Fruit fly (Drosophila melanogaster) whole organism, embryonic: ENCODE results near the gene CG5973.
A peak's percentile ranks its signal among the peaks of the same experiment; 100 is the strongest.

Source experiments
- Asciz ChIP-seq: fragments of 200-800 bp; sonication (Bioruptor generic); optimal IDR thresholded peaks from 2 replicates; lab custom pipeline; 2017; ENCODE audit warnings: missing biosample characterization, mild to moderate bottlenecking, missing genetic modification characterization, missing genetic modification reagents
- CG10654 ChIP-seq: fragments of 200-800 bp; sonication (Bioruptor generic); optimal IDR thresholded peaks from 2 replicates; lab custom pipeline; 2016; ENCODE audit warnings: missing biosample characterization, missing genetic modification characterization
- CG11093 ChIP-seq: fragments of 200-800 bp; sonication (Bioruptor generic); IDR thresholded peaks from 3 replicates; pipeline ENCODE4 v1.3.6; 2022; ENCODE audit warnings: missing biosample characterization, missing genetic modification characterization
- CG11504 ChIP-seq: fragments of 200-800 bp; sonication (Bioruptor generic); optimal IDR thresholded peaks from 3 replicates; lab custom pipeline; 2019; ENCODE audit warnings: missing biosample characterization, mild to moderate bottlenecking, missing genetic modification characterization, moderate library complexity
- CG12769 ChIP-seq: fragments of 200-800 bp; sonication (Bioruptor generic); optimal IDR thresholded peaks from 2 replicates; lab custom pipeline; 2019; ENCODE audit warnings: missing biosample characterization, mild to moderate bottlenecking, missing genetic modification characterization, moderate library complexity
- CG13296 ChIP-seq: fragments of 200-800 bp; sonication (Bioruptor generic); optimal IDR thresholded peaks from 3 replicates; lab custom pipeline; 2018; ENCODE audit warnings: missing biosample characterization, mild to moderate bottlenecking, missing genetic modification characterization
- CG14710 ChIP-seq: fragments of 200-800 bp; sonication (Bioruptor generic); optimal IDR thresholded peaks from 3 replicates; lab custom pipeline; 2019; ENCODE audit warnings: missing biosample characterization, mild to moderate bottlenecking, missing genetic modification characterization, moderate library complexity
- CG14965 ChIP-seq: fragments of 200-800 bp; sonication (Bioruptor generic); optimal IDR thresholded peaks from 2 replicates; lab custom pipeline; 2016; ENCODE audit warnings: missing biosample characterization, missing genetic modification characterization, borderline replicate concordance
- CG15269 ChIP-seq: fragments of 200-800 bp; sonication (Bioruptor generic); optimal IDR thresholded peaks from 2 replicates; lab custom pipeline; 2018; ENCODE audit warnings: missing biosample characterization, mild to moderate bottlenecking, missing genetic modification characterization, moderate library complexity
- CG16815 ChIP-seq: fragments of 200-800 bp; sonication (Bioruptor generic); optimal IDR thresholded peaks from 3 replicates; lab custom pipeline; 2017; ENCODE audit warnings: missing biosample characterization, mild to moderate bottlenecking, missing genetic modification characterization
- CG17328 ChIP-seq: fragments of 200-800 bp; sonication (Bioruptor generic); IDR thresholded peaks from 2 replicates; pipeline ENCODE4 v1.3.6; 2022; ENCODE audit warnings: missing biosample characterization, missing genetic modification characterization
- CG17361 ChIP-seq: fragments of 200-800 bp; sonication (Bioruptor generic); IDR thresholded peaks from 3 replicates; pipeline ENCODE4 v1.3.6; 2022; ENCODE audit warnings: missing biosample characterization, missing genetic modification characterization
- CG17829 ChIP-seq: fragments of 200-800 bp; optimal IDR thresholded peaks from 2 replicates; lab custom pipeline; 2019; ENCODE audit warnings: missing biosample characterization, mild to moderate bottlenecking, missing genetic modification characterization, moderate library complexity
- CG2678 ChIP-seq: fragments of 200-800 bp; sonication (Bioruptor generic); optimal IDR thresholded peaks from 3 replicates; lab custom pipeline; 2019; ENCODE audit warnings: missing biosample characterization, mild to moderate bottlenecking, missing genetic modification characterization, moderate library complexity
- CG30020 ChIP-seq: fragments of 200-800 bp; optimal IDR thresholded peaks from 2 replicates; lab custom pipeline; 2019; ENCODE audit warnings: missing biosample characterization, mild to moderate bottlenecking, missing genetic modification characterization, moderate library complexity
- CG32772 ChIP-seq: fragments of 200-800 bp; sonication (Bioruptor generic); IDR thresholded peaks from 2 replicates; pipeline ENCODE4 v1.3.6; 2022; ENCODE audit warnings: missing biosample characterization, missing genetic modification characterization
- CG3407 ChIP-seq: fragments of 200-800 bp; sonication (Bioruptor generic); optimal IDR thresholded peaks from 2 replicates; lab custom pipeline; 2018; ENCODE audit warnings: missing biosample characterization, mild to moderate bottlenecking, missing genetic modification characterization
- CG42726 ChIP-seq: fragments of 200-800 bp; sonication (Bioruptor generic); IDR thresholded peaks from 2 replicates; pipeline ENCODE4 v1.3.6; 2022; ENCODE audit warnings: missing biosample characterization, missing genetic modification characterization; ENCODE audit not compliant: partially characterized antibody
- CG7745 ChIP-seq: fragments of 200-800 bp; sonication (Bioruptor generic); optimal IDR thresholded peaks from 2 replicates; lab custom pipeline; 2018; ENCODE audit warnings: missing biosample characterization, mild to moderate bottlenecking, missing genetic modification characterization, moderate library complexity
- CG8478 ChIP-seq: fragments of >200 bp; optimal IDR thresholded peaks from 2 replicates; lab custom pipeline; 2018
- CG8765 ChIP-seq: fragments of 200-800 bp; sonication (Bioruptor generic); IDR thresholded peaks from 2 replicates; pipeline ENCODE4 v1.3.6; 2022; ENCODE audit warnings: missing biosample characterization, missing genetic modification characterization
- CG8944 ChIP-seq: fragments of 200-800 bp; sonication (Bioruptor generic); optimal IDR thresholded peaks from 3 replicates; lab custom pipeline; 2016; ENCODE audit warnings: missing biosample characterization, missing genetic modification characterization
- CTCF ChIP-seq: fragments of 200-800 bp; sonication (Bioruptor generic); optimal IDR thresholded peaks from 2 replicates; lab custom pipeline; 2017; ENCODE audit warnings: missing biosample characterization, mild to moderate bottlenecking, missing genetic modification characterization, moderate library complexity
- Dfd ChIP-seq, 2 experiments: fragments of >200 bp; optimal IDR thresholded peaks; 2 replicates each; lab custom pipeline; 2017; ENCODE audit warnings: missing biosample characterization in 2 of 2, missing genetic modification characterization in 2 of 2
- Dp ChIP-seq: fragments of 200-800 bp; sonication (Bioruptor generic); optimal IDR thresholded peaks from 2 replicates; lab custom pipeline; 2018; ENCODE audit warnings: missing biosample characterization, mild to moderate bottlenecking, missing genetic modification characterization, moderate library complexity
- Dref ChIP-seq: fragments of 200-800 bp; sonication (Bioruptor generic); IDR thresholded peaks from 2 replicates; pipeline ENCODE4 v1.3.6; 2022; ENCODE audit warnings: missing biosample characterization, missing genetic modification characterization
- NC2β ChIP-seq: fragments of 200-800 bp; sonication (Bioruptor generic); optimal IDR thresholded peaks from 2 replicates; lab custom pipeline; 2016; ENCODE audit warnings: missing biosample characterization, missing genetic modification characterization
- NK7.1 ChIP-seq: fragments of 200-800 bp; sonication (Bioruptor generic); optimal IDR thresholded peaks from 3 replicates; lab custom pipeline; 2016; ENCODE audit warnings: missing biosample characterization, missing genetic modification characterization
- Opbp ChIP-seq: fragments of 200-800 bp; sonication (Bioruptor generic); IDR thresholded peaks from 3 replicates; pipeline ENCODE4 v1.3.6; 2022; ENCODE audit warnings: missing biosample characterization, missing genetic modification characterization; ENCODE audit not compliant: partially characterized antibody
- Optix ChIP-seq: fragments of 200-800 bp; sonication (Bioruptor generic); IDR thresholded peaks from 3 replicates; pipeline ENCODE4 v1.3.6; 2022; ENCODE audit warnings: missing biosample characterization, missing genetic modification characterization
- abd-A ChIP-seq: fragments of 200-800 bp; sonication (Bioruptor generic); optimal IDR thresholded peaks from 3 replicates; lab custom pipeline; 2019; ENCODE audit warnings: missing biosample characterization, mild to moderate bottlenecking, missing genetic modification characterization, moderate library complexity
- chm ChIP-seq: fragments of 200-800 bp; sonication (Bioruptor generic); IDR thresholded peaks from 2 replicates; pipeline ENCODE4 v1.3.6; 2022; ENCODE audit warnings: missing biosample characterization, missing genetic modification characterization
- crc ChIP-seq: fragments of 200-800 bp; sonication (Bioruptor generic); optimal IDR thresholded peaks from 2 replicates; lab custom pipeline; 2016; ENCODE audit warnings: missing biosample characterization, missing genetic modification characterization
- crp ChIP-seq, 2 experiments: fragments of 200-800 bp; sonication (Bioruptor generic); optimal IDR thresholded peaks; 2 replicates in 1 of 2; 3 replicates in 1 of 2; lab custom pipeline; 2017; ENCODE audit warnings: missing biosample characterization in 2 of 2, missing genetic modification characterization in 2 of 2, mild to moderate bottlenecking in 1 of 2, moderate library complexity in 1 of 2
- dan ChIP-seq: fragments of 200-800 bp; sonication (Bioruptor generic); IDR thresholded peaks from 2 replicates; pipeline ENCODE4 v1.3.6; 2022; ENCODE audit warnings: missing biosample characterization, missing genetic modification characterization
- disco-r ChIP-seq: fragments of 200-800 bp; sonication (Bioruptor generic); optimal IDR thresholded peaks from 2 replicates; lab custom pipeline; 2016; ENCODE audit warnings: missing biosample characterization, missing genetic modification characterization
- ewg ChIP-seq: fragments of 200-800 bp; sonication (Bioruptor generic); optimal IDR thresholded peaks from 3 replicates; lab custom pipeline; 2017; ENCODE audit warnings: mild to moderate bottlenecking, missing biosample characterization, missing genetic modification reagents, missing genetic modification characterization
- gcm2 ChIP-seq: fragments of 200-800 bp; sonication (Bioruptor generic); optimal IDR thresholded peaks from 2 replicates; lab custom pipeline; 2016; ENCODE audit warnings: missing biosample characterization, missing genetic modification characterization
- gsb ChIP-seq: fragments of 200-800 bp; sonication (Bioruptor generic); IDR thresholded peaks from 2 replicates; pipeline ENCODE4 v1.3.6; 2022; ENCODE audit warnings: missing biosample characterization, missing genetic modification characterization
- gt ChIP-seq: fragments of 200-800 bp; sonication (Bioruptor generic); IDR thresholded peaks from 2 replicates; pipeline ENCODE4 v1.3.6; 2022; ENCODE audit warnings: missing biosample characterization, missing genetic modification characterization
- jigr1 ChIP-seq: fragments of 200-800 bp; sonication (Bioruptor generic); IDR thresholded peaks from 3 replicates; pipeline ENCODE4 v1.3.6; 2022; ENCODE audit warnings: missing biosample characterization, missing genetic modification characterization
- jumu ChIP-seq: fragments of 200-800 bp; sonication (Bioruptor generic); optimal IDR thresholded peaks from 3 replicates; lab custom pipeline; 2016; ENCODE audit warnings: missing biosample characterization, missing genetic modification characterization
- maf-S ChIP-seq: fragments of 200-800 bp; sonication (Bioruptor generic); optimal IDR thresholded peaks from 2 replicates; lab custom pipeline; 2016; ENCODE audit warnings: missing biosample characterization, missing genetic modification characterization
- mam ChIP-seq: fragments of 200-800 bp; sonication (Bioruptor generic); optimal IDR thresholded peaks from 3 replicates; lab custom pipeline; 2016; ENCODE audit warnings: missing biosample characterization, missing genetic modification characterization
- ranshi ChIP-seq: fragments of 200-800 bp; sonication (Bioruptor generic); IDR thresholded peaks from 2 replicates; pipeline ENCODE4 v1.3.6; 2022; ENCODE audit warnings: missing biosample characterization, missing genetic modification characterization
- sd ChIP-seq: fragments of 200-800 bp; sonication (Bioruptor generic); optimal IDR thresholded peaks from 3 replicates; lab custom pipeline; 2018; ENCODE audit warnings: missing biosample characterization, mild to moderate bottlenecking, missing genetic modification characterization, moderate library complexity
- stwl ChIP-seq: fragments of 200-800 bp; sonication (Bioruptor generic); optimal IDR thresholded peaks from 3 replicates; lab custom pipeline; 2018; ENCODE audit warnings: missing biosample characterization, mild to moderate bottlenecking, missing genetic modification characterization, moderate library complexity
- tup ChIP-seq: fragments of 200-800 bp; sonication (Bioruptor generic); optimal IDR thresholded peaks from 2 replicates; lab custom pipeline; 2016; ENCODE audit warnings: missing biosample characterization, mild to moderate bottlenecking, missing genetic modification characterization, moderate library complexity
- vvl ChIP-seq: fragments of 200-800 bp; sonication (Bioruptor generic); IDR thresholded peaks from 2 replicates; pipeline ENCODE4 v1.3.6; 2022; ENCODE audit warnings: missing biosample characterization, missing genetic modification characterization
- zf30C ChIP-seq: fragments of 200-800 bp; sonication (Bioruptor generic); optimal IDR thresholded peaks from 3 replicates; lab custom pipeline; 2018; ENCODE audit warnings: missing biosample characterization, mild to moderate bottlenecking, missing genetic modification characterization

The CG5973 gene

DNA sequence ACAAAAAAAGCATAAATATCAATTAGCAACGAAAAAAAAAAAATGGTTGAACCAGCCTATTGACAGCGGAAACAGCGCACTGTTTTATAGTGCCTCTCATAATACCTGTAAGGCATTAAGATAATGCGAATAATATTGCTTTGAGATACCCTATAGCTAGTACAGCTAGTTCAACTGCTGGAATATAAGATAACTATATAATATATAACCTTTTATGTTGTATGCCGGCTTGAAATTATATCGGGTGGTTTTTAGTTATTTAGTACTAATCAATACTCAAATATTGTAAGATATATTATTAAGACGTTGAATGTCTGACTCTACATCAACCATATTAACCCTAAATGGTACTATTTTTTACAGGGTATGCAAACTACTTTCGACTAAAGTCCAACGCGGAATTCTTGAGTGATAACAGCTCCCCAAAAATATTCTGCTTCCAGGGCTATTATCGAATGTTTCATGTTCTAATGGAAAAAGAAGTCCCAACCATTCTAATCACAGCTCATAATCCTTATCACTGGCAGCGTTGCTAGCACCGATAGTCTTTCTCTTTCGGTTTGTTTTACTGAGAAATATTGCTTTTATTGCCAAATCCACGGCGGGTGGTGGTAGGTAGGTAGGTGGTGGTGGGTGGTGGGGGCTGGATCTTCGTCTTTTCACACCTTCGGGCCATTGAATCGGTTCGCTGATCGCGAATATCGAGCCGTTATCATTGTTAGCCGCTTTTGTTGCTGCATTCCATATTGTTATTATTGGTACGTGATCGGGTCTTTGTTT, 3.1 kb upstream of the CG5973 start:
- TF ChIP-seq CG17328 (GFP tag; lab: Robert Waterston, UW) (peak; percentile 63), CG17829 (tag; lab: Kevin White, UChicago) (peak; percentile 29), maf-S (GFP tag; lab: Kevin White, UChicago) (no peak), CG14965 (no peak), crc (GFP tag; lab: Kevin White, UChicago) (no peak), gsb (GFP tag; lab: Robert Waterston, UW) (peak; percentile 45), CG16815 (GFP tag; lab: Kevin White, UChicago) (peak; percentile 63), tup (GFP tag; lab: Kevin White, UChicago) (no peak), CG8765 (GFP tag; lab: Robert Waterston, UW) (peak; percentile 36; the same call in 1 of the 2 replicates), CG10654 (GFP tag; lab: Kevin White, UChicago) (no peak), CG32772 (GFP tag; lab: Robert Waterston, UW) (peak; percentile 49; the same call in 1 of the 2 replicates), Dfd (GFP tag; optimal IDR thresholded peaks at IDR 0.05; lab: Kevin White, UChicago) (no peak), CG12769 (tag; lab: Kevin White, UChicago) (peak; percentile 88), abd-A (no peak), vvl (peak; percentile 82), ewg (GFP tag; lab: Kevin White, UChicago) (peak; percentile 25), CG8944 (GFP tag; lab: Kevin White, UChicago) (no peak), CG8478 (lab: Kevin White, UChicago) (no peak), CG11504 (tag; lab: Kevin White, UChicago) (peak; percentile 90), CG30020 (tag; lab: Kevin White, UChicago) (no peak), gcm2 (no peak), CG15269 (tag; lab: Kevin White, UChicago) (peak; percentile 90), CG11093 (GFP tag; lab: Robert Waterston, UW) (0 out of 3 replicates have a peak, but pooled peaks have one; percentile 46), CG7745 (tag; lab: Kevin White, UChicago) (no peak), NC2β (GFP tag; lab: Kevin White, UChicago) (no peak), Dref (GFP tag; lab: Robert Waterston, UW) (no peak), crp (GFP tag; optimal IDR thresholded peaks at IDR 0.05; lab: Kevin White, UChicago) (peak in 1 of 2 experiments; percentile 2), chm (GFP tag; lab: Robert Waterston, UW) (peak; percentile 73; the same call in 1 of the 2 replicates), Dp (GFP tag; lab: Kevin White, UChicago) (no peak), zf30C (no peak), stwl (tag; lab: Kevin White, UChicago) (no peak), gt (GFP tag; lab: Robert Waterston, UW) (no peak), sd (tag; lab: Kevin White, UChicago) (peak; percentile 93), CG3407 (peak; percentile 19), CG14710 (no peak), jumu (GFP tag; lab: Kevin White, UChicago) (no peak), CG17361 (GFP tag; lab: Robert Waterston, UW) (peak; percentile 69), ranshi (GFP tag; lab: Robert Waterston, UW) (peak; percentile 85), Asciz (no peak), CG2678 (peak; percentile 85), dan (GFP tag; lab: Robert Waterston, UW) (no peak), jigr1 (GFP tag; lab: Robert Waterston, UW) (no peak), NK7.1 (GFP tag; lab: Kevin White, UChicago) (peak; percentile 30), mam (GFP tag; lab: Kevin White, UChicago) (peak; percentile 46), Opbp (GFP tag; lab: Robert Waterston, UW) (no peak), CG42726 (GFP tag; lab: Robert Waterston, UW) (no peak), disco-r (GFP tag; lab: Kevin White, UChicago) (no peak), CTCF (no peak), CG13296 (GFP tag; lab: Kevin White, UChicago) (peak; percentile 63), Optix (GFP tag; lab: Robert Waterston, UW) (no peak)
